Worm (Caenorhabditis elegans): ENCODE data around the gene F09G2.8.

DNA sequence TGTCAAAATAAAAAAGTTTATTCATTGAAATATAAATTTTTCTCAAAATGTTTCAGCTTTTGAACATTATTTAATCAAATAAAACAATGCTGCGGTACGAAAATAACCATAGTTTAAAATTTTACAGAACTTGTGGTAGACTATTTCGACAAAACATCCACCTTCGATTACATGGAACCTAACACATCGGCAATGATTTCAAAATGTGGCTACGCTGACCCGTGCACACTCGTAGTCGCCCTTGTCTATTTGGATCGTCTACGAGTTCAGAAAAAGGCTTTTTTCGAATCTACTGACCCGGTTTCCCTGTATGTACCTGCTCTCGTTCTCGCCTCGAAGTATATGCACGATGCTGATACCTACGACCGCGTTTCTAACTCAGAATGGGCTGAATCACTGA, 3.6 kb upstream of the F09G2.8 start:
- TF ChIP-seq pha-4 (tag; optimal IDR thresholded peaks at IDR 0.05), result no peak
- no peak for TF ChIP-seq fkh-10 (GFP tag; optimal IDR thresholded peaks at IDR 0.05)
- TF ChIP-seq ceh-45 (GFP tag; IDR thresholded peaks at IDR 0.05), result no peak
